Fruit fly (Drosophila melanogaster) whole organism, wandering third instar larva: ENCODE results near the gene MSAmiP.

Experiments
- Abd-B ChIP-seq: fragments of >200 bp; optimal IDR thresholded peaks from 2 replicates; lab custom pipeline; 2017; ENCODE audit warnings: missing biosample characterization, missing genetic modification characterization
- CG32264 ChIP-seq: fragments of 200-800 bp; sonication (Bioruptor generic); optimal IDR thresholded peaks from 2 replicates; lab custom pipeline; 2016; ENCODE audit warnings: missing biosample characterization, missing genetic modification characterization
- CG9705 ChIP-seq: fragments of 200-800 bp; sonication (Bioruptor generic); optimal IDR thresholded peaks from 2 replicates; lab custom pipeline; 2018; ENCODE audit warnings: missing biosample characterization, mild to moderate bottlenecking, missing genetic modification characterization
- CrebA ChIP-seq: fragments of 200-800 bp; sonication (Bioruptor generic); optimal IDR thresholded peaks from 2 replicates; lab custom pipeline; 2016; ENCODE audit warnings: missing biosample characterization, mild to moderate bottlenecking, missing genetic modification characterization, borderline replicate concordance
- Dfd ChIP-seq: fragments of >200 bp; optimal IDR thresholded peaks from 2 replicates; lab custom pipeline; 2017; ENCODE audit warnings: missing biosample characterization, missing genetic modification characterization
- Dif ChIP-seq: fragments of 200-275, 200-300 bp; sonication (Bioruptor generic); optimal IDR thresholded peaks from 2 replicates; lab custom pipeline; 2018; ENCODE audit warnings: missing biosample characterization, missing genetic modification characterization; ENCODE audit not compliant: partially characterized antibody
- Hnf4 ChIP-seq: fragments of 200-800 bp; sonication (Bioruptor generic); optimal IDR thresholded peaks from 2 replicates; lab custom pipeline; 2016; ENCODE audit warnings: missing biosample characterization, mild to moderate bottlenecking, missing genetic modification characterization
- Hr78 ChIP-seq: fragments of >200 bp; optimal IDR thresholded peaks from 2 replicates; lab custom pipeline; 2017; ENCODE audit warnings: missing biosample characterization, missing genetic modification characterization
- Hr83 ChIP-seq: fragments of 200-300 bp; sonication (Bioruptor generic); optimal IDR thresholded peaks from 2 replicates; lab custom pipeline; 2016; ENCODE audit warnings: missing biosample characterization, mild to moderate bottlenecking, missing genetic modification characterization, moderate library complexity; ENCODE audit not compliant: poor library complexity, severe bottlenecking
- Jra ChIP-seq: sonication (Bioruptor generic); optimal IDR thresholded peaks from 2 replicates; lab custom pipeline; 2016; ENCODE audit warnings: missing biosample characterization, missing genetic modification characterization
- Myc ChIP-seq: fragments of >200 bp; optimal IDR thresholded peaks from 2 replicates; lab custom pipeline; 2017
- N ChIP-seq: fragments of >200 bp; optimal IDR thresholded peaks from 2 replicates; lab custom pipeline; 2018; ENCODE audit warnings: missing biosample characterization, missing external identifiers, missing genetic modification characterization
- OdsH ChIP-seq: fragments of 200-800 bp; sonication (Bioruptor generic); optimal IDR thresholded peaks from 2 replicates; lab custom pipeline; 2016; ENCODE audit warnings: missing biosample characterization, mild to moderate bottlenecking, missing genetic modification characterization
- Rel ChIP-seq, 2 experiments: fragments of 200-800 bp; sonication (Bioruptor generic) in 1 of 2; optimal IDR thresholded peaks; 2 replicates in 1 of 2; 3 replicates in 1 of 2; lab custom pipeline; 2016 to 2019; ENCODE audit warnings: mild to moderate bottlenecking in 2 of 2, missing biosample characterization in 2 of 2, missing genetic modification characterization in 2 of 2, moderate library complexity in 1 of 2
- Sp1 ChIP-seq: fragments of 200-800 bp; sonication (Bioruptor generic); optimal IDR thresholded peaks from 3 replicates; lab custom pipeline; 2019; ENCODE audit warnings: missing biosample characterization, mild to moderate bottlenecking, missing genetic modification characterization, moderate library complexity
- Vsx2 ChIP-seq: fragments of 200-300, 225-300 bp; sonication (Bioruptor generic); optimal IDR thresholded peaks from 2 replicates; lab custom pipeline; 2018; ENCODE audit warnings: missing biosample characterization, missing genetic modification characterization; ENCODE audit not compliant: partially characterized antibody
- br ChIP-seq: fragments of 200-800 bp; sonication (Bioruptor generic); optimal IDR thresholded peaks from 2 replicates; lab custom pipeline; 2016; ENCODE audit warnings: missing biosample characterization, missing genetic modification characterization
- dl ChIP-seq, 2 experiments: fragments of 175-275, 200-275 bp in 1 of 2; fragments of 200-275 bp in 1 of 2; sonication (Bioruptor generic); optimal IDR thresholded peaks; lab custom pipeline; 2018; ENCODE audit warnings: mild to moderate bottlenecking in 2 of 2, missing biosample characterization in 2 of 2, missing genetic modification characterization in 2 of 2, moderate library complexity in 2 of 2; ENCODE audit not compliant: partially characterized antibody in 2 of 2, insufficient read depth in 1 of 2
- dmrt93B ChIP-seq: fragments of 200-800 bp; sonication (Bioruptor generic); optimal IDR thresholded peaks from 2 replicates; lab custom pipeline; 2018; ENCODE audit warnings: missing biosample characterization, mild to moderate bottlenecking, missing genetic modification characterization
- dsf ChIP-seq: sonication (Bioruptor generic); optimal IDR thresholded peaks from 2 replicates; lab custom pipeline; 2016; ENCODE audit warnings: missing biosample characterization, missing genetic modification characterization, borderline replicate concordance
- ey ChIP-seq: fragments of 200-800 bp; sonication (Bioruptor generic); optimal IDR thresholded peaks from 2 replicates; lab custom pipeline; 2016; ENCODE audit warnings: missing biosample characterization, missing genetic modification characterization
- foxo ChIP-seq, 2 experiments: fragments of 200-800 bp; sonication (Bioruptor generic); optimal IDR thresholded peaks; 2 replicates in 1 of 2; 3 replicates in 1 of 2; lab custom pipeline; 2016 to 2017; ENCODE audit warnings: missing biosample characterization in 2 of 2, missing genetic modification characterization in 2 of 2
- fru ChIP-seq: fragments of 200-800 bp; sonication (Bioruptor generic); optimal IDR thresholded peaks from 3 replicates; lab custom pipeline; 2016; ENCODE audit warnings: missing biosample characterization, mild to moderate bottlenecking, missing genetic modification characterization
- jim ChIP-seq: fragments of 175-275, 200-325 bp; sonication (Bioruptor generic); optimal IDR thresholded peaks from 2 replicates; lab custom pipeline; 2016; ENCODE audit warnings: missing biosample characterization, mild to moderate bottlenecking, missing genetic modification characterization
- lola ChIP-seq: fragments of >200 bp; optimal IDR thresholded peaks from 2 replicates; lab custom pipeline; 2017; ENCODE audit warnings: missing biosample characterization, missing genetic modification characterization
- pan ChIP-seq: fragments of >200 bp; optimal IDR thresholded peaks from 2 replicates; lab custom pipeline; 2017
- psq ChIP-seq: fragments of 200-800 bp; sonication (Bioruptor generic); optimal IDR thresholded peaks from 3 replicates; lab custom pipeline; 2017; ENCODE audit warnings: missing biosample characterization, mild to moderate bottlenecking, missing genetic modification characterization, moderate library complexity
- sv ChIP-seq: fragments of 200-800 bp; sonication (Bioruptor generic); optimal IDR thresholded peaks from 3 replicates; lab custom pipeline; 2016; ENCODE audit warnings: missing biosample characterization, missing genetic modification characterization
- usp ChIP-seq: fragments of >200 bp; optimal IDR thresholded peaks from 2 replicates; lab custom pipeline; 2017; ENCODE audit warnings: missing biosample characterization, missing genetic modification characterization

The MSAmiP gene

DNA sequence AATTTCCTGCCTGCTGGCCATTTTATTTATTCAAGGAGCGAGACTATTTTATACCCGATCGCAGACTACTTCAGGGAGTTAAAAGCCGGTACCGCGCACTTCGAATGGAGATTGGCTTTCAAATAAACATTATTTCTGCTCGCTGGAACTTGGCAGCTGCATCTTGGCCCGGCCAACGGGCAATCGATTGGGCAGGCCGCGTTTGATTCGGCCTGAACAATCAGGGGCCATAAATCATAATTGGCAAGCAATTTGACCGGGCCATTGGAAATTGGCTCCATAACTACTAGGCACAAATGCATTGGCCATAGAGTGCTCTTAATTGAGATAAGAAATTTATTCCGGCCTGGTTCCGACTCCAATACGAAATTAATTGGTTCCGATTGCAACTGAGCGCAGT, at the start of gene MSAmiP:
TSS of gene MSAmiP (minus strand) at position 101 of the 400 bp plus-strand sequence.
- TF ChIP-seq jim (GFP tag; lab: Kevin White, UChicago): no peak
- TF ChIP-seq lola (GFP tag; lab: Kevin White, UChicago): no peak
- no peak for TF ChIP-seq Dfd

DNA sequence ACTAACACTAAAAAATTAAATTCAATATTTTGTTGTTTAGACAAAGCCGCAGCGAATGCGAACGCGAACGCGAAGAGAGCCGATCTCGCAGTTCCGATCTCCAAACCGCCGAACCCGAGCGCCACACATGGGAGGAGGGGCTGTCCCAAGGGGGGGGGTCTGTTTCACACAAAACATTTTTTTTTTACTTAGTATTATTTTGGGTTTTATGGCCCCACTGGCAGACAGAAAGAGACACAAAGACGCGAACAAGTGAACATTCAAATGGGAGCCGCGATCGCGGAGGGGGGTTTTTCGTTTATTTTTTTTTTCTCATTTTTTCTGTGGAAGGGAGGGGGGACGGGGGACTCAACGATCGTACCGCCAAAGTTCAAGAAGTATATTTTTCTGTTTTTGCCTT, 48.2 kb upstream of the MSAmiP start:
- TF ChIP-seq Hr83 (GFP tag; lab: Kevin White, UChicago) (no peak), pan (lab: Kevin White, UChicago) (no peak), Dfd (no peak), Rel (GFP tag; optimal IDR thresholded peaks at IDR 0.05; lab: Kevin White, UChicago) (no peak), Rel (tag; optimal IDR thresholded peaks at IDR 0.05; lab: Kevin White, UChicago) (peak; percentile 16), sv (no peak), dmrt93B (GFP tag; lab: Kevin White, UChicago) (no peak)

DNA sequence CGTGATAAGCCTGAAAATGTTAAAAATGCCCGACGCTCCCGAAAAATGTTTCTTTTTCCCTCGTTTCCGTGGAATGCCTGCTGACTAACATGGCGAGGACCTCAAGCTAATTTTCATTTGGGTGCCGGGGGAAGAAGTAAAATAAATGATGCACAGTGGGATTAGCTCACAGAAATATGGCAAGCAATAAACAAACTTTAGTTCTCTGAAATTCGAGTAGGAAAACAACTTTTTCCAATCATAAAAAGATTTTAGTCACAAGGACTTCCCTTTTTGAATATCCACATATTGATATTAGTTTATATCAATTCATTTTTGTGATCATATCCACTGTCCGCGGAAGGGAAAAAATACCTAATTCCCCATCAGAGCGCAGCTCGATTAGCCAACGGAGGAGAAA, 45.2 kb upstream of the MSAmiP start:
- TF ChIP-seq Myc: no peak
- TF ChIP-seq foxo (GFP tag; optimal IDR thresholded peaks at IDR 0.05; lab: Kevin White, UChicago): peak in 1 of 2 experiments; percentile 2
- no peak for TF ChIP-seq ey

DNA sequence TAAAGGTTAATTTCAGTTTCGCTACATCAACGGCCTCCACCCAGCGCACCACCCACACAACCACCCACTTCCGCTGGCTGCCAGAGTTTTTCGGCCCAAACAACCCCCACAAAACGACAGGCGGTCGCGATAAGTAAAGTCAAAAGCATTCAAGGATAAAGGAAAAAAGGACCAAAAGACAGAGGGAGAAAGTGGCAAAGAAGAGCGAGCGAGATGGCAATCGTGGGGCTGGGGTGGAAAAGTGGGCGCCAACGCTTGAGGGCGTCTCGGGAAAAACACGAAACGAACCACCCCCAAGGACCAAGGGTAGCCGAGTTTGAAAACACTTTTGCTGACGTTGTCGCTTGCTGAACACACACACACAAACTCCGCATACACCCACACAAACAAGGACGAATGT, 44.4 kb upstream of the MSAmiP start:
- TF ChIP-seq foxo (GFP tag; optimal IDR thresholded peaks at IDR 0.05; lab: Kevin White, UChicago) (no peak), sv (no peak), OdsH (GFP tag; lab: Kevin White, UChicago) (no peak), Hr83 (GFP tag; lab: Kevin White, UChicago) (no peak), Myc (no peak)

DNA sequence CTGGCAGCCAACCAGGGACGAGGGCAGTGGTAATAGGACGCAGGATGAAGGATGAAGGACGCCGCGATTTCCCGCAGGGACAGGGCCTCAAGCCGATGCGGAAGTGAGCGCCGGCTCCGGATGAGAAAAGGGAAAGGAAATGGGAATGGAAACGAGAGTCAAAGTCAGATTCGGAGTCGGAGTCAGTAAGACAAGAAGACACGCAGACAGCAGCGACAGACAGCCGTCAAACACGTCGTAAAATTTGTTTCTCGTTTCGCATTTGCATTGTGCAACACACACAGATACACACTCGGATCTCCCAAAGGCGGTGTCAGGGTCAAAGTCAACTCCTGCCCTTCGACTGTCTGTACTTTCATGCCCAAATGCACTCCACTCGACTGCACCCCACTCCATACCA, 40.2 kb upstream of the MSAmiP start:
- TF ChIP-seq Abd-B (GFP tag; lab: Kevin White, UChicago) (no peak), Dfd (no peak), ey (no peak), Rel (GFP tag; optimal IDR thresholded peaks at IDR 0.05; lab: Kevin White, UChicago) (no peak), Rel (tag; optimal IDR thresholded peaks at IDR 0.05; lab: Kevin White, UChicago) (no peak), lola (GFP tag; lab: Kevin White, UChicago) (no peak), Sp1 (GFP tag; lab: Kevin White, UChicago) (no peak), Hr78 (GFP tag; lab: Kevin White, UChicago) (no peak), Myc (no peak), CG32264 (no peak), dl (GFP tag; optimal IDR thresholded peaks at IDR 0.05; lab: Kevin White, UChicago; ENCODE audit: insufficient read depth in 1 of 2, partially characterized antibody in 2 of 2) (no peak)
- TF ChIP-seq, all 38 proteins: peak for 0

DNA sequence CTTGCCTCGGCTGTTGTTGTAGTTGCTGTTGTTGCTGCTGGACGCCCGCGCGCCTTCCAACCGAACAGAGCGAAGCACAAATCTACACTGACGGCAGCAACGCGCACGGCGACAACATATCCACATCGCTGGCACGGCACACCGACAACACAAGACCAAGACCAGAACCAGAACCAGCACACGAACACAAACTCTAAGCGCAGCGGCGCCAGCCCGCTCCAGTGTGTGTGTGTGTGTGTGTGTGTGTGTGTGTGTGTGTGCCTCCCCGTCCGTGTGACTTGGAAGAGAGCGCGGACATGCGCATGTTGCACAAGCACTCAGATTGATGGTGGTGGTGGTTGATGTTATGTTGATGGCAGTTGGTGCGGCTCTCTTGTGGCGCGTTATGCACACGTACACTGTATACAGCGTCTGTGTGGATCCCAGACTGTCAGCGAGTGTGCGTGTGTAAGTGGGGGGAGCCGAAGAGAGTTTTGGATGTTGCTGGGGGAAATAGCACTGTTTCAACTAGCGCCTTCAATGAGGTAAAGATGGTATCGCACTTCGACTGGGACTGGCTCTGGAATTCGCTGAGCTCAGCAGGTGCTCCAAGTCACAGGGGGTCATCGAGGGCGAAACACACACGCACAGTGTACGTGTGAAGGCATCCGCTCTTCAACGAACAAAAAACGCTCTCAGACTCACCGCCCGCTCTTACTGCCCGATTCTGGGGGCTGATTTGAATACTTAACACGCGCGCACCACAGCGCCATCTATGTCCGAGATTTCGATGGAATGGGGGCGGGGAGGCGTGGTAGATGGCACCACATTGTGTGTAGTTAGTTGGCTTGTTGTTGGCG, 38.3 kb upstream of the MSAmiP start:
- TF ChIP-seq ey (no peak), CG9705 (no peak), usp (no peak), fru (GFP tag; lab: Kevin White, UChicago) (no peak), CrebA (GFP tag; lab: Kevin White, UChicago) (no peak), Vsx2 (GFP tag; lab: Kevin White, UChicago) (no peak), Hr83 (GFP tag; lab: Kevin White, UChicago) (peak; percentile 8), Hnf4 (GFP tag; lab: Kevin White, UChicago) (no peak), psq (GFP tag; lab: Kevin White, UChicago) (no peak), N (GFP tag; lab: Kevin White, UChicago) (peak; percentile 77), Dfd (no peak), dsf (GFP tag; lab: Kevin White, UChicago) (no peak), dl (GFP tag; optimal IDR thresholded peaks at IDR 0.05; lab: Kevin White, UChicago; ENCODE audit: insufficient read depth in 1 of 2, partially characterized antibody in 2 of 2) (peak in 1 of 2 experiments; percentile 36), br (GFP tag; lab: Kevin White, UChicago) (no peak), Sp1 (GFP tag; lab: Kevin White, UChicago) (no peak), jim (GFP tag; lab: Kevin White, UChicago) (no peak), CG32264 (no peak), Jra (GFP tag; lab: Kevin White, UChicago) (no peak), Abd-B (GFP tag; lab: Kevin White, UChicago) (peak; percentile 68), Dif (GFP tag; lab: Kevin White, UChicago) (peak; percentile 59), lola (GFP tag; lab: Kevin White, UChicago) (no peak), Myc (no peak)
